Fruit fly (Drosophila melanogaster) whole organism, embryonic: Measurements from ENCODE around the gene Naxd.

Source experiments
- Antp ChIP-seq: fragments of 200-800 bp; sonication (Bioruptor generic); optimal IDR thresholded peaks from 3 replicates; lab custom pipeline; 2016; ENCODE audit warnings: missing biosample characterization, missing genetic modification characterization
- Bdp1 ChIP-seq: fragments of 200-800 bp; sonication (Bioruptor generic); optimal IDR thresholded peaks from 3 replicates; lab custom pipeline; 2016; ENCODE audit warnings: missing biosample characterization, missing genetic modification characterization
- CG10274 ChIP-seq: fragments of 200-800 bp; sonication (Bioruptor generic); optimal IDR thresholded peaks from 3 replicates; lab custom pipeline; 2017; ENCODE audit warnings: missing biosample characterization, mild to moderate bottlenecking, missing genetic modification characterization
- CG11247 ChIP-seq: fragments of 200-800 bp; sonication (Bioruptor generic); IDR thresholded peaks from 2 replicates; pipeline ENCODE4 v1.3.6; 2022; ENCODE audit warnings: missing biosample characterization, missing genetic modification characterization
- CG11504 ChIP-seq: fragments of 200-800 bp; sonication (Bioruptor generic); optimal IDR thresholded peaks from 3 replicates; lab custom pipeline; 2019; ENCODE audit warnings: missing biosample characterization, mild to moderate bottlenecking, missing genetic modification characterization, moderate library complexity
- CG12155 ChIP-seq: fragments of 200-800 bp; sonication (Bioruptor generic); optimal IDR thresholded peaks from 3 replicates; lab custom pipeline; 2016; ENCODE audit warnings: missing biosample characterization, missing genetic modification characterization
- CG13894 ChIP-seq: fragments of 200-800 bp; sonication (Bioruptor generic); optimal IDR thresholded peaks from 3 replicates; lab custom pipeline; 2018; ENCODE audit warnings: missing biosample characterization, mild to moderate bottlenecking, missing genetic modification characterization, moderate library complexity
- CG14965 ChIP-seq: fragments of 200-800 bp; sonication (Bioruptor generic); optimal IDR thresholded peaks from 2 replicates; lab custom pipeline; 2016; ENCODE audit warnings: missing biosample characterization, missing genetic modification characterization, borderline replicate concordance
- CG1603 ChIP-seq: fragments of 200-800 bp; sonication (Bioruptor generic); optimal IDR thresholded peaks from 2 replicates; lab custom pipeline; 2019; ENCODE audit warnings: missing biosample characterization, mild to moderate bottlenecking, missing genetic modification characterization, moderate library complexity
- CG16863 ChIP-seq: fragments of 200-800 bp; sonication (Bioruptor generic); optimal IDR thresholded peaks from 3 replicates; lab custom pipeline; 2016; ENCODE audit warnings: missing biosample characterization, missing genetic modification characterization
- CG18476 ChIP-seq: fragments of 200-800 bp; sonication (Bioruptor generic); optimal IDR thresholded peaks from 2 replicates; lab custom pipeline; 2016; ENCODE audit warnings: missing biosample characterization, mild to moderate bottlenecking, missing genetic modification characterization
- CG2712 ChIP-seq: fragments of 200-800 bp; optimal IDR thresholded peaks from 3 replicates; lab custom pipeline; 2019; ENCODE audit warnings: missing biosample characterization, mild to moderate bottlenecking, missing genetic modification characterization, moderate library complexity
- CG3281 ChIP-seq: fragments of 200-800 bp; sonication (Bioruptor generic); optimal IDR thresholded peaks from 3 replicates; lab custom pipeline; 2017; ENCODE audit warnings: missing biosample characterization, mild to moderate bottlenecking, missing genetic modification characterization
- CG3847 ChIP-seq: fragments of 200-800 bp; sonication (Bioruptor generic); IDR thresholded peaks from 2 replicates; pipeline ENCODE4 v1.3.6; 2022; ENCODE audit warnings: missing biosample characterization, missing genetic modification characterization
- CG42726 ChIP-seq: fragments of 200-800 bp; sonication (Bioruptor generic); IDR thresholded peaks from 2 replicates; pipeline ENCODE4 v1.3.6; 2022; ENCODE audit warnings: missing biosample characterization, missing genetic modification characterization; ENCODE audit not compliant: partially characterized antibody
- CG6683 ChIP-seq: fragments of 200-800 bp; sonication (Bioruptor generic); optimal IDR thresholded peaks from 2 replicates; lab custom pipeline; 2017; ENCODE audit warnings: missing biosample characterization, mild to moderate bottlenecking, missing genetic modification characterization, missing genetic modification reagents
- CG7357 ChIP-seq: fragments of 200-800 bp; sonication (Bioruptor generic); IDR thresholded peaks from 3 replicates; pipeline ENCODE4 v1.3.6; 2022; ENCODE audit warnings: missing biosample characterization, missing genetic modification characterization
- CG7786 ChIP-seq: fragments of 200-800 bp; sonication (Bioruptor generic); optimal IDR thresholded peaks from 2 replicates; lab custom pipeline; 2016; ENCODE audit warnings: missing biosample characterization, missing genetic modification characterization
- CG8281 ChIP-seq: fragments of 200-800 bp; sonication (Bioruptor generic); optimal IDR thresholded peaks from 2 replicates; lab custom pipeline; 2018; ENCODE audit warnings: missing biosample characterization, mild to moderate bottlenecking, missing genetic modification characterization, moderate library complexity
- CG9609 ChIP-seq: fragments of 200-800 bp; sonication (Bioruptor generic); optimal IDR thresholded peaks from 3 replicates; lab custom pipeline; 2016; ENCODE audit warnings: missing biosample characterization, missing genetic modification characterization
- CG9817 ChIP-seq: fragments of 200-800 bp; sonication (Bioruptor generic); optimal IDR thresholded peaks from 2 replicates; lab custom pipeline; 2018; ENCODE audit warnings: missing biosample characterization, mild to moderate bottlenecking, missing genetic modification characterization, moderate library complexity
- CG9932 ChIP-seq: fragments of 200-800 bp; sonication (Bioruptor generic); IDR thresholded peaks from 2 replicates; pipeline ENCODE4 v1.3.6; 2022; ENCODE audit warnings: missing biosample characterization, missing genetic modification characterization
- Dp ChIP-seq: fragments of 200-800 bp; sonication (Bioruptor generic); optimal IDR thresholded peaks from 2 replicates; lab custom pipeline; 2018; ENCODE audit warnings: missing biosample characterization, mild to moderate bottlenecking, missing genetic modification characterization, moderate library complexity
- Hand ChIP-seq: fragments of 200-800 bp; sonication (Bioruptor generic); optimal IDR thresholded peaks from 2 replicates; lab custom pipeline; 2017; ENCODE audit warnings: mild to moderate bottlenecking, missing biosample characterization, missing genetic modification reagents, missing genetic modification characterization
- HmgD ChIP-seq: fragments of 200-800 bp; sonication (Bioruptor generic); optimal IDR thresholded peaks from 3 replicates; lab custom pipeline; 2016; ENCODE audit warnings: missing biosample characterization, missing genetic modification characterization
- Lhr ChIP-seq: fragments of 200-800 bp; sonication (Bioruptor generic); optimal IDR thresholded peaks from 3 replicates; lab custom pipeline; 2017; ENCODE audit warnings: mild to moderate bottlenecking, missing biosample characterization, missing genetic modification reagents, missing genetic modification characterization
- Meics ChIP-seq: fragments of 200-800 bp; sonication (Bioruptor generic); optimal IDR thresholded peaks from 2 replicates; lab custom pipeline; 2017; ENCODE audit warnings: missing biosample characterization, mild to moderate bottlenecking, missing genetic modification characterization
- Mrtf ChIP-seq: fragments of 200-800 bp; sonication (Bioruptor generic); IDR thresholded peaks from 3 replicates; pipeline ENCODE4 v1.3.6; 2022; ENCODE audit warnings: missing biosample characterization, missing genetic modification characterization
- Myb ChIP-seq: fragments of 200-800 bp; sonication (Bioruptor generic); optimal IDR thresholded peaks from 2 replicates; lab custom pipeline; 2016; ENCODE audit warnings: missing biosample characterization, missing genetic modification characterization
- Oli ChIP-seq: fragments of 200-800 bp; sonication (Bioruptor generic); optimal IDR thresholded peaks from 2 replicates; lab custom pipeline; 2018; ENCODE audit warnings: missing biosample characterization, mild to moderate bottlenecking, missing genetic modification characterization, moderate library complexity
- Sin3A ChIP-seq: fragments of >200 bp; optimal IDR thresholded peaks from 2 replicates; lab custom pipeline; 2018
- amos ChIP-seq: fragments of 200-800 bp; sonication (Bioruptor generic); IDR thresholded peaks from 2 replicates; pipeline ENCODE4 v1.3.6; 2022; ENCODE audit warnings: missing biosample characterization, missing genetic modification characterization; ENCODE audit not compliant: partially characterized antibody
- aop ChIP-seq: fragments of 200-800 bp; sonication (Bioruptor generic); IDR thresholded peaks from 2 replicates; pipeline ENCODE4 v1.3.6; 2022; ENCODE audit warnings: missing biosample characterization, missing genetic modification characterization
- ap ChIP-seq: fragments of 200-800 bp; sonication (Bioruptor generic); IDR thresholded peaks from 2 replicates; pipeline ENCODE4 v1.3.6; 2022; ENCODE audit warnings: missing biosample characterization, missing genetic modification characterization
- corto ChIP-seq: fragments of 200-800 bp; sonication (Bioruptor generic); optimal IDR thresholded peaks from 2 replicates; lab custom pipeline; 2016; ENCODE audit warnings: missing biosample characterization, mild to moderate bottlenecking, missing genetic modification characterization, moderate library complexity
- da ChIP-seq: fragments of 200-800 bp; sonication (Bioruptor generic); optimal IDR thresholded peaks from 2 replicates; lab custom pipeline; 2016; ENCODE audit warnings: missing biosample characterization, missing genetic modification characterization
- dan ChIP-seq: fragments of 200-800 bp; sonication (Bioruptor generic); IDR thresholded peaks from 2 replicates; pipeline ENCODE4 v1.3.6; 2022; ENCODE audit warnings: missing biosample characterization, missing genetic modification characterization
- dm ChIP-seq: fragments of 200-800 bp; sonication (Bioruptor generic); optimal IDR thresholded peaks from 3 replicates; lab custom pipeline; 2016; ENCODE audit warnings: missing biosample characterization, missing genetic modification characterization
- dmrt11E ChIP-seq: fragments of 200-800 bp; sonication (Bioruptor generic); optimal IDR thresholded peaks from 3 replicates; lab custom pipeline; 2018; ENCODE audit warnings: missing biosample characterization, mild to moderate bottlenecking, missing genetic modification characterization, moderate library complexity
- fd102C ChIP-seq: fragments of 200-800 bp; sonication (Bioruptor generic); optimal IDR thresholded peaks from 2 replicates; lab custom pipeline; 2018; ENCODE audit warnings: missing biosample characterization, mild to moderate bottlenecking, missing genetic modification characterization, moderate library complexity
- fd3F ChIP-seq: fragments of 200-800 bp; sonication (Bioruptor generic); optimal IDR thresholded peaks from 2 replicates; lab custom pipeline; 2018; ENCODE audit warnings: missing biosample characterization, mild to moderate bottlenecking, missing genetic modification characterization, moderate library complexity
- gcm ChIP-seq: fragments of 200-800 bp; sonication (Bioruptor generic); optimal IDR thresholded peaks from 2 replicates; lab custom pipeline; 2019; ENCODE audit warnings: missing biosample characterization, mild to moderate bottlenecking, missing genetic modification characterization, moderate library complexity
- hkb ChIP-seq, 2 experiments: fragments of 200-800 bp in 1 of 2; fragments of >200 bp in 1 of 2; sonication (Bioruptor generic) in 1 of 2; IDR thresholded peaks in 1 of 2; optimal IDR thresholded peaks in 1 of 2; 2 replicates each; pipeline versions ENCODE4 v1.3.6 to Lab custom; 2017 to 2022; ENCODE audit warnings: missing biosample characterization in 1 of 2, missing genetic modification characterization in 1 of 2
- klu ChIP-seq: fragments of 200-800 bp; sonication (Bioruptor generic); IDR thresholded peaks from 2 replicates; pipeline ENCODE4 v1.3.6; 2022; ENCODE audit warnings: missing biosample characterization, missing genetic modification characterization
- lilli ChIP-seq: fragments of 200-800 bp; sonication (Bioruptor generic); optimal IDR thresholded peaks from 3 replicates; lab custom pipeline; 2016; ENCODE audit warnings: missing biosample characterization, missing genetic modification characterization
- luna ChIP-seq: fragments of 200-800 bp; sonication (Bioruptor generic); optimal IDR thresholded peaks from 2 replicates; lab custom pipeline; 2016; ENCODE audit warnings: missing biosample characterization, missing genetic modification characterization
- pan ChIP-seq, 4 experiments: fragments of >200 bp in 3 of 4; fragments of 200-800 bp in 1 of 4; sonication (Bioruptor generic) in 1 of 4; optimal IDR thresholded peaks in 3 of 4; IDR thresholded peaks in 1 of 4; 2 replicates each; pipeline versions ENCODE4 v1.3.6 to Lab custom; 2017 to 2022; ENCODE audit warnings: missing biosample characterization in 2 of 4, missing genetic modification characterization in 2 of 4, mixed read lengths in 1 of 4
- run ChIP-seq: fragments of 200-800 bp; sonication (Bioruptor generic); optimal IDR thresholded peaks from 3 replicates; lab custom pipeline; 2018; ENCODE audit warnings: missing biosample characterization, mild to moderate bottlenecking, missing genetic modification characterization
- sens ChIP-seq: fragments of 200-800 bp; sonication (Bioruptor generic); peaks from one replicate; lab custom pipeline; 2016; ENCODE audit warnings: missing biosample characterization, missing genetic modification characterization
- stwl ChIP-seq: fragments of 200-800 bp; sonication (Bioruptor generic); optimal IDR thresholded peaks from 3 replicates; lab custom pipeline; 2018; ENCODE audit warnings: missing biosample characterization, mild to moderate bottlenecking, missing genetic modification characterization, moderate library complexity
- toy ChIP-seq: fragments of 200-800 bp; sonication (Bioruptor generic); IDR thresholded peaks from 2 replicates; pipeline ENCODE4 v1.3.6; 2022; ENCODE audit warnings: missing biosample characterization, missing genetic modification characterization

The Naxd gene

DNA sequence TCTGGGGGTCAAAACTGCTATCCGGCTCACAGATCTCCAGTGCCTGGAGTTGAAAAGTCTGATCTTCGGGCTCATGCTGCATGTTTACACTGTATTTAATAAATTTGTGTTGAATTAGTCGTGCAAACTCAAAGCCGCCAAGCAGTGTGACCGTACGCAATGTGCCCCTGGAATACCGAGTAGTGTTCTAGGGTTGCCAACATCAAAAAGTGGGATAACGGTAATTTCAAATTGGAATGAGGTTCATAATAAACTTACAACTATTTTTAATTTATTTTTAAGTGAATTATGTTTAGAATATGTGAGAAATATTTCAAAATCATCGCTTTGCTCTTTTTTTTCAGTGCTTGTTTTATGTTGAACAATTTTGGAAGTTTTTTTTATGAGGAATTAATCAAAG lies 2.7 kb upstream of the Naxd start, which contains the start of gene Gem2 (continued):
- TF ChIP-seq Oli (tag; lab: Kevin White, UChicago) (no peak), stwl (tag; lab: Kevin White, UChicago) (peak; percentile 98), sens (GFP tag; lab: Kevin White, UChicago) (no peak), CG10274 (GFP tag; lab: Kevin White, UChicago) (no peak), CG2712 (tag; lab: Kevin White, UChicago) (peak; percentile 7), CG7357 (GFP tag; lab: Robert Waterston, UW) (no peak), HmgD (GFP tag; lab: Kevin White, UChicago) (no peak), dan (GFP tag; lab: Robert Waterston, UW) (no peak), Antp (no peak), ap (GFP tag; lab: Robert Waterston, UW) (no peak), fd102C (GFP tag; lab: Kevin White, UChicago) (no peak), dm (GFP tag; lab: Kevin White, UChicago) (no peak), CG13894 (tag; lab: Kevin White, UChicago) (no peak), CG18476 (no peak), CG7786 (GFP tag; lab: Kevin White, UChicago) (no peak), CG42726 (GFP tag; lab: Robert Waterston, UW) (no peak), Bdp1 (GFP tag; lab: Kevin White, UChicago) (no peak), CG16863 (GFP tag; lab: Kevin White, UChicago) (no peak), hkb (optimal IDR thresholded peaks at IDR 0.05; lab: Kevin White, UChicago) (no peak), hkb (GFP tag; IDR thresholded peaks at IDR 0.05; lab: Robert Waterston, UW) (no peak), Myb (peak; percentile 97), Meics (no peak), luna (GFP tag; lab: Kevin White, UChicago) (no peak), CG6683 (GFP tag; lab: Kevin White, UChicago) (no peak), amos (GFP tag; lab: Robert Waterston, UW) (no peak; the same call in 1 of the 2 replicates), CG11504 (tag; lab: Kevin White, UChicago) (no peak), gcm (GFP tag; lab: Kevin White, UChicago) (no peak), CG3281 (GFP tag; lab: Kevin White, UChicago) (no peak), aop (GFP tag; lab: Robert Waterston, UW) (no peak), pan (optimal IDR thresholded peaks at IDR 0.05; lab: Kevin White, UChicago) (no peak), pan (GFP tag; optimal IDR thresholded peaks at IDR 0.05 in 1 of 2, IDR thresholded peaks at IDR 0.05 in 1 of 2) (no peak), CG9932 (GFP tag; lab: Robert Waterston, UW) (no peak), CG14965 (no peak), run (tag; lab: Kevin White, UChicago) (no peak), Dp (GFP tag; lab: Kevin White, UChicago) (peak; percentile 77), CG9817 (tag; lab: Kevin White, UChicago) (no peak), lilli (GFP tag; lab: Kevin White, UChicago) (no peak), CG11247 (GFP tag; lab: Robert Waterston, UW) (no peak), Sin3A (lab: Kevin White, UChicago) (peak; percentile 22), Lhr (GFP tag; lab: Kevin White, UChicago) (peak; percentile 55), da (GFP tag; lab: Kevin White, UChicago) (no peak), dmrt11E (tag; lab: Kevin White, UChicago) (no peak), CG9609 (GFP tag; lab: Kevin White, UChicago) (no peak), Hand (no peak), toy (GFP tag; lab: Robert Waterston, UW) (no peak), fd3F (GFP tag; lab: Kevin White, UChicago) (no peak), klu (no peak), CG12155 (GFP tag; lab: Kevin White, UChicago) (no peak), CG8281 (tag; lab: Kevin White, UChicago) (no peak), CG3847 (GFP tag; lab: Robert Waterston, UW) (0 out of 2 replicates have a peak, but pooled peaks have one; percentile 22), corto (no peak), CG1603 (peak; percentile 56), Mrtf (GFP tag; lab: Robert Waterston, UW) (no peak)
